Worm (Caenorhabditis elegans) whole organism, young adult: ENCODE results near the gene B0303.16.

Source experiments
- B0336.3 ChIP-seq: fragments of 200-800 bp; sonication (Bioruptor generic); IDR thresholded peaks from 2 replicates; pipeline ENCODE4 v1.3.6; 2022; ENCODE audit warnings: missing genetic modification characterization, missing compliant biosample characterization
- F10E7.11 ChIP-seq: sonication (generic microtip); optimal IDR thresholded peaks from 2 replicates; lab custom pipeline; 2017; ENCODE audit warnings: mild to moderate bottlenecking, missing genetic modification characterization, moderate library complexity, missing compliant biosample characterization
- F33H1.4 ChIP-seq: fragments of 200-800 bp; sonication (Bioruptor generic); IDR thresholded peaks from 2 replicates; pipeline ENCODE4 v1.3.6; 2022; ENCODE audit warnings: missing genetic modification reagents, missing genetic modification characterization, missing compliant biosample characterization
- F57C9.4 ChIP-seq: sonication (generic microtip); optimal IDR thresholded peaks from 2 replicates; lab custom pipeline; 2017; ENCODE audit warnings: mild to moderate bottlenecking, missing genetic modification characterization, missing compliant biosample characterization
- K11D2.4 ChIP-seq: fragments of 200-800 bp; sonication (Bioruptor generic); IDR thresholded peaks from 2 replicates; pipeline ENCODE4 v1.3.6; 2022; ENCODE audit warnings: missing genetic modification reagents, missing genetic modification characterization, missing compliant biosample characterization
- K12H6.12 ChIP-seq: fragments of 200-800 bp; sonication (Bioruptor generic); optimal IDR thresholded peaks from 2 replicates; lab custom pipeline; 2018; ENCODE audit warnings: mild to moderate bottlenecking, missing genetic modification characterization, missing compliant biosample characterization
- Y67H2A.10 ChIP-seq: fragments of 200-800 bp; sonication (Bioruptor generic); conservative IDR thresholded peaks from 2 replicates; pipeline ENCODE4 v1.3.6; 2022; ENCODE audit warnings: missing genetic modification reagents, missing genetic modification characterization, missing compliant biosample characterization
- aptf-3 ChIP-seq: fragments of 200-800 bp; sonication (Bioruptor generic); IDR thresholded peaks from 2 replicates; pipeline ENCODE4 v1.3.6; 2022; ENCODE audit warnings: missing genetic modification characterization, missing compliant biosample characterization
- attf-5 ChIP-seq: fragments of 200-800 bp; sonication (Bioruptor generic); optimal IDR thresholded peaks from 2 replicates; lab custom pipeline; 2018; ENCODE audit warnings: mild to moderate bottlenecking, missing genetic modification characterization, missing compliant biosample characterization
- attf-6 ChIP-seq: fragments of 200-800 bp; sonication (Bioruptor generic); IDR thresholded peaks from 2 replicates; pipeline ENCODE4 v1.3.6; 2022; ENCODE audit warnings: missing genetic modification reagents, missing genetic modification characterization, missing compliant biosample characterization
- bed-1 ChIP-seq: fragments of 200-800 bp; sonication (Bioruptor generic); IDR thresholded peaks from 2 replicates; pipeline ENCODE4 v1.3.6; 2022; ENCODE audit warnings: missing genetic modification reagents, missing genetic modification characterization, missing compliant biosample characterization
- cebp-2 ChIP-seq: fragments of 200-800 bp; sonication (Bioruptor generic); IDR thresholded peaks from 2 replicates; pipeline ENCODE4 v1.3.6; 2022; ENCODE audit warnings: missing genetic modification characterization, missing compliant biosample characterization
- die-1 ChIP-seq: sonication (generic microtip); optimal IDR thresholded peaks from 2 replicates; lab custom pipeline; 2016; ENCODE audit warnings: missing genotype, mild to moderate bottlenecking, missing genetic modification characterization, missing compliant biosample characterization
- egl-18 ChIP-seq: fragments of 200-800 bp; sonication (Bioruptor generic); IDR thresholded peaks from 2 replicates; pipeline ENCODE4 v1.3.6; 2022; ENCODE audit warnings: missing genetic modification reagents, missing genetic modification characterization, missing compliant biosample characterization
- egl-44 ChIP-seq: fragments of 200-800 bp; sonication (Bioruptor generic); IDR thresholded peaks from 2 replicates; pipeline ENCODE4 v1.3.6; 2022; ENCODE audit warnings: missing genetic modification reagents, missing genetic modification characterization, missing compliant biosample characterization
- egrh-3 ChIP-seq: fragments of 200-800 bp; sonication (Bioruptor generic); IDR thresholded peaks from 2 replicates; pipeline ENCODE4 v1.3.6; 2022; ENCODE audit warnings: missing genetic modification reagents, missing genetic modification characterization, missing compliant biosample characterization
- ets-4 ChIP-seq: fragments of 200-800 bp; sonication (Bioruptor generic); optimal IDR thresholded peaks from 2 replicates; lab custom pipeline; 2018; ENCODE audit warnings: mild to moderate bottlenecking, missing genetic modification characterization, missing compliant biosample characterization
- gei-17 ChIP-seq: fragments of 200-800 bp; sonication (Bioruptor generic); optimal IDR thresholded peaks from 2 replicates; lab custom pipeline; 2018; ENCODE audit warnings: mild to moderate bottlenecking, missing genetic modification characterization, missing compliant biosample characterization
- hlh-12 ChIP-seq: sonication (generic microtip); optimal IDR thresholded peaks from 2 replicates; lab custom pipeline; 2016; ENCODE audit warnings: missing genetic modification characterization, missing compliant biosample characterization
- hlh-26 ChIP-seq: fragments of 200-800 bp; sonication (Bioruptor generic); conservative IDR thresholded peaks from 2 replicates; pipeline ENCODE4 v1.3.6; 2022; ENCODE audit warnings: missing genetic modification reagents, missing genetic modification characterization, missing compliant biosample characterization
- hmg-20 ChIP-seq: fragments of 200-800 bp; sonication (Bioruptor generic); IDR thresholded peaks from 2 replicates; pipeline ENCODE4 v1.3.6; 2022; ENCODE audit warnings: missing genetic modification reagents, missing genetic modification characterization, missing compliant biosample characterization
- hrde-1 ChIP-seq: sonication (generic microtip); optimal IDR thresholded peaks from 2 replicates; lab custom pipeline; 2016; ENCODE audit warnings: missing genetic modification characterization, mild to moderate bottlenecking, missing compliant biosample characterization, moderate library complexity, missing genotype, missing genetic modification reagents, borderline replicate concordance
- lag-1 ChIP-seq: fragments of 200-800 bp; sonication (Bioruptor generic); IDR thresholded peaks from 2 replicates; pipeline ENCODE4 v1.3.6; 2022; ENCODE audit warnings: missing genetic modification reagents, missing genetic modification characterization, missing compliant biosample characterization
- lir-1 ChIP-seq: fragments of 200-800 bp; sonication (Bioruptor generic); conservative IDR thresholded peaks from 2 replicates; pipeline ENCODE4 v1.3.6; 2022; ENCODE audit warnings: missing genetic modification reagents, missing genetic modification characterization, missing compliant biosample characterization
- lsl-1 ChIP-seq: fragments of 200-800 bp; sonication (Bioruptor generic); optimal IDR thresholded peaks from 2 replicates; lab custom pipeline; 2018; ENCODE audit warnings: mild to moderate bottlenecking, missing genetic modification characterization, moderate library complexity, missing compliant biosample characterization
- madf-6 ChIP-seq: fragments of 200-800 bp; sonication (Bioruptor generic); IDR thresholded peaks from 2 replicates; pipeline ENCODE4 v1.3.6; 2022; ENCODE audit warnings: missing genetic modification reagents, missing genetic modification characterization, missing compliant biosample characterization
- mcd-1 ChIP-seq: fragments of 200-800 bp; sonication (Bioruptor generic); IDR thresholded peaks from 2 replicates; pipeline ENCODE4 v1.3.6; 2022; ENCODE audit warnings: missing genetic modification reagents, missing genetic modification characterization, missing compliant biosample characterization
- mes-4 ChIP-seq: sonication (generic microtip); optimal IDR thresholded peaks from 2 replicates; lab custom pipeline; 2016; ENCODE audit warnings: missing genotype, missing genetic modification characterization, missing compliant biosample characterization
- mxl-1 ChIP-seq: sonication (generic microtip); optimal IDR thresholded peaks from 2 replicates; lab custom pipeline; 2016; ENCODE audit warnings: missing genetic modification characterization, missing compliant biosample characterization
- nfya-2 ChIP-seq: fragments of 200-800 bp; sonication (Bioruptor generic); IDR thresholded peaks from 2 replicates; pipeline ENCODE4 v1.3.6; 2022; ENCODE audit warnings: missing genetic modification reagents, missing genetic modification characterization, missing compliant biosample characterization
- nhr-120 ChIP-seq: fragments of 200-800 bp; sonication (Bioruptor generic); IDR thresholded peaks from 2 replicates; pipeline ENCODE4 v1.3.6; 2022; ENCODE audit warnings: missing genetic modification characterization, missing compliant biosample characterization
- nhr-27 ChIP-seq: fragments of 200-800 bp; sonication (Bioruptor generic); optimal IDR thresholded peaks from 2 replicates; lab custom pipeline; 2018; ENCODE audit warnings: mild to moderate bottlenecking, missing genetic modification characterization, moderate library complexity, missing compliant biosample characterization
- pbrm-1 ChIP-seq: fragments of 200-800 bp; sonication (Bioruptor generic); IDR thresholded peaks from 2 replicates; pipeline ENCODE4 v1.3.6; 2022; ENCODE audit warnings: missing genetic modification reagents, missing genetic modification characterization, missing compliant biosample characterization
- rcor-1 ChIP-seq: fragments of 200-800 bp; sonication (Bioruptor generic); IDR thresholded peaks from 2 replicates; pipeline ENCODE4 v1.3.6; 2022; ENCODE audit warnings: missing genetic modification reagents, missing genetic modification characterization, missing compliant biosample characterization
- repo-1 ChIP-seq: sonication (generic microtip); optimal IDR thresholded peaks from 2 replicates; lab custom pipeline; 2017; ENCODE audit warnings: mild to moderate bottlenecking, missing genetic modification characterization, missing compliant biosample characterization
- sdz-38 ChIP-seq: sonication (generic microtip); optimal IDR thresholded peaks from 2 replicates; lab custom pipeline; 2016; ENCODE audit warnings: missing genotype, missing genetic modification characterization, missing compliant biosample characterization
- sea-2 ChIP-seq: fragments of 200-800 bp; sonication (Bioruptor generic); IDR thresholded peaks from 2 replicates; pipeline ENCODE4 v1.3.6; 2022; ENCODE audit warnings: missing genetic modification characterization, missing compliant biosample characterization
- snpc-1.3 ChIP-seq: sonication (generic microtip); optimal IDR thresholded peaks from 2 replicates; lab custom pipeline; 2017; ENCODE audit warnings: missing genetic modification characterization, mild to moderate bottlenecking, missing compliant biosample characterization, antibody characterized with exemption, moderate library complexity, missing genotype, missing genetic modification reagents; ENCODE audit not compliant: insufficient read depth
- snpc-4 ChIP-seq, 5 experiments: fragments of 150-350 bp in 1 of 5; sonication (generic microtip) in 4 of 5; optimal IDR thresholded peaks; 2 replicates each; lab custom pipeline; 2014 to 2018; ENCODE audit warnings: missing genetic modification characterization in 5 of 5, missing biosample characterization in 3 of 5, antibody characterized with exemption in 2 of 5, mild to moderate bottlenecking in 2 of 5, missing compliant biosample characterization in 2 of 5, missing genotype in 2 of 5, moderate library complexity in 2 of 5, missing genetic modification reagents in 1 of 5
- tbp1 ChIP-seq: fragments of 200-800 bp; sonication (Bioruptor generic); optimal IDR thresholded peaks from 2 replicates; lab custom pipeline; 2018; ENCODE audit warnings: mild to moderate bottlenecking, missing genetic modification characterization, missing compliant biosample characterization
- tbx-9 ChIP-seq: sonication (generic microtip); optimal IDR thresholded peaks from 2 replicates; lab custom pipeline; 2016; ENCODE audit warnings: borderline replicate concordance, missing genetic modification characterization, inconsistent platforms, missing compliant biosample characterization
- tlf-1 ChIP-seq: fragments of 200-800 bp; sonication (Bioruptor generic); optimal IDR thresholded peaks from 2 replicates; lab custom pipeline; 2018; ENCODE audit warnings: mild to moderate bottlenecking, missing genetic modification characterization, missing compliant biosample characterization
- unc-62 ChIP-seq: fragments of 150-350 bp; optimal IDR thresholded peaks from 2 replicates; lab custom pipeline; 2014; ENCODE audit warnings: missing biosample characterization, missing genetic modification reagents, missing genetic modification characterization
- xnd-1 ChIP-seq: sonication (generic microtip); optimal IDR thresholded peaks from 2 replicates; lab custom pipeline; 2016; ENCODE audit warnings: missing genotype, missing genetic modification reagents, missing genetic modification characterization, missing compliant biosample characterization
- zfh-2 ChIP-seq: fragments of 200-800 bp; sonication (Bioruptor generic); conservative IDR thresholded peaks from 2 replicates; pipeline ENCODE4 v1.3.6; 2022; ENCODE audit warnings: missing genetic modification reagents, missing genetic modification characterization, missing compliant biosample characterization
- ztf-25 ChIP-seq: fragments of 200-800 bp; sonication (Bioruptor generic); IDR thresholded peaks from 2 replicates; pipeline ENCODE4 v1.3.6; 2022; ENCODE audit warnings: missing genetic modification reagents, missing genetic modification characterization, missing compliant biosample characterization
- ztf-28 ChIP-seq: fragments of 200-800 bp; sonication (Bioruptor generic); IDR thresholded peaks from 2 replicates; pipeline ENCODE4 v1.3.6; 2022; ENCODE audit warnings: missing genetic modification reagents, missing genetic modification characterization, missing compliant biosample characterization
- ztf-6 ChIP-seq: fragments of 200-800 bp; sonication (Bioruptor generic); IDR thresholded peaks from 2 replicates; pipeline ENCODE4 v1.3.6; 2022; ENCODE audit warnings: missing genetic modification reagents, missing genetic modification characterization, missing compliant biosample characterization

B0303.16 gene

DNA sequence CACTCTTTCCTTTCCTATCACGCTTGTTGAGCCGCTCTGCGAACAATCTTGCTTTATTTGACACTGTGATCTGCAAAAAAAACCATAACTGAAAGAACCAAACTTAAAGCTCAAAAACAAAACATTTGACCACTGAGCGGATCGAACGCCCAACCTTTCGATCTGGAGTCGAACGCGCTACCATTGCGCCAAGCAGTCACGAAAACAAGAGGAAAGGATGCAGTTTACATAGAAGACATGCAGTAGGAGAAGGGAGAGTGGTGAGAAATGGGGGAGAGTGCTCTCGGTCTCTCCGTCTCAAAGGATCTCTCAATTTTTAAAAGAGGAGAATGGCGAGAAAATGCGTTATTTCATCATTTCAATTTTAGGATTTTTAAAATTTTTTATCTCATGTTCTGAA is 26.5 kb upstream of the B0303.16 start (continued):
- TF ChIP-seq lir-1 (GFP tag; lab: Robert Waterston, UW) (peak; percentile 51; the same call in 1 of the 2 replicates), sdz-38 (no peak), rcor-1 (GFP tag; lab: Robert Waterston, UW) (peak; percentile 60; the same call in 1 of the 2 replicates), mcd-1 (GFP tag; lab: Robert Waterston, UW) (peak; percentile 75), F10E7.11 (tag; lab: Kevin White, UChicago) (peak; percentile 69), nhr-120 (GFP tag; lab: Robert Waterston, UW) (no peak), Y67H2A.10 (GFP tag; lab: Robert Waterston, UW) (no peak), sea-2 (GFP tag; lab: Robert Waterston, UW) (0 out of 2 replicates have a peak, but pooled peaks have one; percentile 48), gei-17 (GFP tag; lab: Kevin White, UChicago) (peak; percentile 38), aptf-3 (GFP tag; lab: Robert Waterston, UW) (peak; percentile 68; the same call in 1 of the 2 replicates), zfh-2 (no peak), mes-4 (peak; percentile 52), lag-1 (GFP tag; lab: Robert Waterston, UW) (no peak), lsl-1 (peak; percentile 37), K11D2.4 (GFP tag; lab: Robert Waterston, UW) (peak; percentile 63), egl-18 (GFP tag; lab: Robert Waterston, UW) (no peak), mxl-1 (peak; percentile 91), cebp-2 (GFP tag; lab: Robert Waterston, UW) (no peak), xnd-1 (tag; lab: Kevin White, UChicago) (peak; percentile 12), hrde-1 (tag; lab: Kevin White, UChicago) (peak; percentile 75), nhr-27 (tag; lab: Kevin White, UChicago) (no peak), snpc-4 (GFP tag; optimal IDR thresholded peaks at IDR 0.05; lab: Kevin White, UChicago) (peak; percentile 53), snpc-4 (tag; optimal IDR thresholded peaks at IDR 0.05; lab: Kevin White, UChicago) (peak in 2 of 4 experiments; percentile 51), tlf-1 (GFP tag; lab: Kevin White, UChicago) (peak; percentile 45), egrh-3 (0 out of 2 replicates have a peak, but pooled peaks have one; percentile 19), repo-1 (tag; lab: Kevin White, UChicago) (peak; percentile 66), tbp1 (peak; percentile 98), unc-62 (GFP tag; lab: Kevin White, UChicago) (no peak), attf-5 (peak; percentile 81), pbrm-1 (GFP tag; lab: Robert Waterston, UW) (peak; percentile 75), attf-6 (0 out of 2 replicates have a peak, but pooled peaks have one; percentile 27), F57C9.4 (tag; lab: Kevin White, UChicago) (no peak), ztf-25 (GFP tag; lab: Robert Waterston, UW) (peak; percentile 97), ztf-6 (peak; percentile 36; the same call in 1 of the 2 replicates), die-1 (tag; lab: Kevin White, UChicago) (peak; percentile 92), bed-1 (GFP tag; lab: Robert Waterston, UW) (no peak), snpc-1.3 (tag; lab: Kevin White, UChicago) (peak; percentile 72), tbx-9 (tag; lab: Kevin White, UChicago) (no peak), F33H1.4 (GFP tag; lab: Robert Waterston, UW) (peak; percentile 38; the same call in 1 of the 2 replicates), nfya-2 (no peak), hlh-26 (GFP tag; lab: Robert Waterston, UW) (no peak), hmg-20 (GFP tag; lab: Robert Waterston, UW) (peak; percentile 85), B0336.3 (GFP tag; lab: Robert Waterston, UW) (peak; percentile 62), ztf-28 (GFP tag; lab: Robert Waterston, UW) (no peak), egl-44 (GFP tag; lab: Robert Waterston, UW) (peak; percentile 75; the same call in 1 of the 2 replicates), K12H6.12 (peak; percentile 63), ets-4 (GFP tag; lab: Kevin White, UChicago) (no peak), madf-6 (GFP tag; lab: Robert Waterston, UW) (peak; percentile 66), hlh-12 (peak; percentile 69)
